Fruit fly (Drosophila melanogaster): ENCODE results near the gene Keap1.

Gene Keap1

dm6 chr3R:17060809-17061394 lies 18.8 kb downstream of the Keap1 start (continued):
- no peak for TF ChIP-seq mld (GFP tag; IDR thresholded peaks at IDR 0.05; ENCODE audit: partially characterized antibody)
- no peak for TF ChIP-seq CG12071 (GFP tag; optimal IDR thresholded peaks at IDR 0.05)
- TF ChIP-seq Dad (GFP tag; optimal IDR thresholded peaks at IDR 0.05) = no peak
- no peak for TF ChIP-seq jing (GFP tag; optimal IDR thresholded peaks at IDR 0.05)
- no peak for TF ChIP-seq Rx (GFP tag; IDR thresholded peaks at IDR 0.05)
- no peak for TF ChIP-seq sc (optimal IDR thresholded peaks at IDR 0.05)
- TF ChIP-seq sc (GFP tag; optimal IDR thresholded peaks at IDR 0.05) = no peak

dm6 chr3R:17060244-17060664 lies 19.5 kb downstream of the Keap1 start:
- TF ChIP-seq CG13296 (GFP tag; optimal IDR thresholded peaks at IDR 0.05) = no peak
- no peak for TF ChIP-seq chn (GFP tag; optimal IDR thresholded peaks at IDR 0.05)
- TF ChIP-seq CG12104 (GFP tag; optimal IDR thresholded peaks at IDR 0.05) = peak; percentile 56
- peak; percentile 31 for TF ChIP-seq CG6654 (GFP tag; optimal IDR thresholded peaks at IDR 0.05)
- no peak for TF ChIP-seq CG15011 (GFP tag; optimal IDR thresholded peaks at IDR 0.05)
- TF ChIP-seq CG2678 (tag; optimal IDR thresholded peaks at IDR 0.05) = peak; percentile 72
- TF ChIP-seq so (GFP tag; IDR thresholded peaks at IDR 0.05) = no peak
- TF ChIP-seq bab2 (GFP tag; optimal IDR thresholded peaks at IDR 0.05) = peak; percentile 1
- no peak for TF ChIP-seq sqz (GFP tag; optimal IDR thresholded peaks at IDR 0.05)
- TF ChIP-seq Med (GFP tag) = peak; percentile 61
- TF ChIP-seq pnt (GFP tag; optimal IDR thresholded peaks at IDR 0.05) = peak; percentile 10
- TF ChIP-seq eve (GFP tag; optimal IDR thresholded peaks at IDR 0.05) = peak in 1 of 2 experiments; percentile 68
- peak; percentile 50 for TF ChIP-seq CG17385 (GFP tag; optimal IDR thresholded peaks at IDR 0.05)
- TF ChIP-seq NC2β (GFP tag; optimal IDR thresholded peaks at IDR 0.05) = no peak
- peak; percentile 47 for TF ChIP-seq CG12659 (GFP tag; optimal IDR thresholded peaks at IDR 0.05)
- peak; percentile 72 for TF ChIP-seq CG11504 (tag; optimal IDR thresholded peaks at IDR 0.05)
- no peak for TF ChIP-seq pan (optimal IDR thresholded peaks at IDR 0.05)
- no peak for TF ChIP-seq pan (GFP tag; optimal IDR thresholded peaks at IDR 0.05 in 1 of 2, IDR thresholded peaks at IDR 0.05 in 1 of 2)
- no peak for TF ChIP-seq sd (tag; optimal IDR thresholded peaks at IDR 0.05)
- TF ChIP-seq mam (GFP tag; optimal IDR thresholded peaks at IDR 0.05) = peak; percentile 48
- TF ChIP-seq ind (GFP tag; optimal IDR thresholded peaks at IDR 0.05) = peak; percentile 48
- no peak for TF ChIP-seq Dbx (GFP tag; IDR thresholded peaks at IDR 0.05)
- no peak for TF ChIP-seq zf30C (GFP tag; optimal IDR thresholded peaks at IDR 0.05)
- TF ChIP-seq lilli (GFP tag; optimal IDR thresholded peaks at IDR 0.05) = peak; percentile 26
- peak; percentile 66 for TF ChIP-seq CG18476 (GFP tag; optimal IDR thresholded peaks at IDR 0.05)
- TF ChIP-seq vnd (GFP tag; IDR thresholded peaks at IDR 0.05; ENCODE audit: partially characterized antibody) = no peak
- TF ChIP-seq slp2 (GFP tag; optimal IDR thresholded peaks at IDR 0.05) = peak; percentile 16
- peak; percentile 44 for TF ChIP-seq CG8388 (GFP tag; optimal IDR thresholded peaks at IDR 0.05)
- no peak for TF ChIP-seq CG31365 (tag; optimal IDR thresholded peaks at IDR 0.05)
- no peak for TF ChIP-seq Awh (GFP tag; IDR thresholded peaks at IDR 0.05)
- TF ChIP-seq CG7928 (GFP tag; optimal IDR thresholded peaks at IDR 0.05) = no peak
- TF ChIP-seq CG18599 (GFP tag; optimal IDR thresholded peaks at IDR 0.05) = peak; percentile 57
- no peak for TF ChIP-seq chinmo (GFP tag; IDR thresholded peaks at IDR 0.05; ENCODE audit: partially characterized antibody)
- TF ChIP-seq Hsf (GFP tag; optimal IDR thresholded peaks at IDR 0.05) = peak; percentile 33
- TF ChIP-seq Mrtf (GFP tag; IDR thresholded peaks at IDR 0.05) = no peak
- no peak for TF ChIP-seq CG13123 (GFP tag; optimal IDR thresholded peaks at IDR 0.05)
- peak; percentile 55 for TF ChIP-seq slbo (GFP tag; IDR thresholded peaks at IDR 0.05)
- peak; percentile 51 for TF ChIP-seq CG9727 (GFP tag; optimal IDR thresholded peaks at IDR 0.05)
- no peak for TF ChIP-seq YL-1 (GFP tag; optimal IDR thresholded peaks at IDR 0.05)
- TF ChIP-seq jumu (GFP tag; optimal IDR thresholded peaks at IDR 0.05) = peak; percentile 17
- TF ChIP-seq CG9437 (GFP tag; optimal IDR thresholded peaks at IDR 0.05) = peak; percentile 54
- peak; percentile 24 for TF ChIP-seq Vsx1 (GFP tag; optimal IDR thresholded peaks at IDR 0.05)
- TF ChIP-seq CG12155 (GFP tag; optimal IDR thresholded peaks at IDR 0.05) = peak; percentile 31

All from whole organism, embryonic.